Worm (Caenorhabditis elegans) whole organism, midembryonic: Measurements from ENCODE around the gene F41C6.6.

Experiments used
- T22C8.4 ChIP-seq: fragments of 200-800 bp; sonication (Bioruptor generic); IDR thresholded peaks from 2 replicates; pipeline ENCODE4 v1.3.6; 2022; ENCODE audit warnings: missing genetic modification characterization, missing compliant biosample characterization
- cog-1 ChIP-seq: sonication (generic microtip); optimal IDR thresholded peaks from 2 replicates; lab custom pipeline; 2016; ENCODE audit warnings: missing genetic modification characterization, missing compliant biosample characterization
- flt-1 ChIP-seq: fragments of 200-800 bp; sonication (Bioruptor generic); IDR thresholded peaks from 2 replicates; pipeline ENCODE4 v1.3.6; 2022; ENCODE audit warnings: missing genetic modification characterization, missing compliant biosample characterization
- klf-2 ChIP-seq: fragments of 200-800 bp; sonication (Bioruptor generic); conservative IDR thresholded peaks from 2 replicates; pipeline ENCODE4 v1.3.6; 2022; ENCODE audit warnings: missing genetic modification reagents, missing genetic modification characterization, missing compliant biosample characterization
- med-1 ChIP-seq: sonication (generic microtip); optimal IDR thresholded peaks from 2 replicates; lab custom pipeline; 2017; ENCODE audit warnings: missing genetic modification characterization, mild to moderate bottlenecking, missing compliant biosample characterization, antibody characterized with exemption, missing genetic modification reagents; ENCODE audit not compliant: insufficient read depth
- ref-1 ChIP-seq: fragments of 200-800 bp; sonication (Bioruptor generic); conservative IDR thresholded peaks from 2 replicates; pipeline ENCODE4 v1.3.6; 2022; ENCODE audit warnings: missing genetic modification reagents, missing genetic modification characterization, missing compliant biosample characterization
- tab-1 ChIP-seq: fragments of 200-800 bp; sonication (Bioruptor generic); IDR thresholded peaks from 2 replicates; pipeline ENCODE4 v1.3.6; 2022; ENCODE audit warnings: missing genetic modification characterization, missing compliant biosample characterization
- ztf-23 ChIP-seq: fragments of 200-800 bp; sonication (Bioruptor generic); IDR thresholded peaks from 2 replicates; pipeline ENCODE4 v1.3.6; 2022; ENCODE audit warnings: missing genetic modification reagents, missing genetic modification characterization, missing compliant biosample characterization
- ztf-29 ChIP-seq: fragments of 200-800 bp; sonication (Bioruptor generic); IDR thresholded peaks from 2 replicates; pipeline ENCODE4 v1.3.6; 2022; ENCODE audit warnings: missing genetic modification reagents, missing genetic modification characterization, missing compliant biosample characterization

ce11 chrX:6835166-6835565 is 46.5 kb downstream of the F41C6.6 start, which contains the start of gene F41B4.2:
- TF ChIP-seq flt-1 (GFP tag; lab: Robert Waterston, UW) (no peak), tab-1 (no peak), ztf-23 (no peak), med-1 (GFP tag; lab: Kevin White, UChicago) (no peak), klf-2 (GFP tag; lab: Robert Waterston, UW) (no peak), cog-1 (no peak), ztf-29 (GFP tag; lab: Robert Waterston, UW) (no peak), ref-1 (GFP tag; lab: Robert Waterston, UW) (no peak), T22C8.4 (GFP tag; lab: Robert Waterston, UW) (no peak)
